Fruit fly (Drosophila melanogaster) whole organism, adult: ENCODE measurements around the gene bora.

ENCODE experiments used
- CG11617 ChIP-seq: fragments of 200-800 bp; sonication (Bioruptor generic); optimal IDR thresholded peaks from 2 replicates; lab custom pipeline; 2017; ENCODE audit warnings: mild to moderate bottlenecking, missing biosample characterization, missing genetic modification reagents, missing genetic modification characterization
- CG12768 ChIP-seq: fragments of 200-800 bp; sonication (Bioruptor generic); optimal IDR thresholded peaks from 2 replicates; lab custom pipeline; 2017; ENCODE audit warnings: missing biosample characterization, missing genetic modification characterization, mild to moderate bottlenecking, moderate library complexity, missing genetic modification reagents
- CG14711 ChIP-seq: fragments of 200-800 bp; sonication (Bioruptor generic); optimal IDR thresholded peaks from 2 replicates; lab custom pipeline; 2018; ENCODE audit warnings: missing biosample characterization, mild to moderate bottlenecking, missing genetic modification characterization, moderate library complexity
- CG1620 ChIP-seq: fragments of 200-800 bp; sonication (Bioruptor generic); optimal IDR thresholded peaks from 2 replicates; lab custom pipeline; 2016; ENCODE audit warnings: missing biosample characterization, missing genetic modification characterization
- CG7101 ChIP-seq: fragments of 200-800 bp; sonication (Bioruptor generic); optimal IDR thresholded peaks from 2 replicates; lab custom pipeline; 2018; ENCODE audit warnings: missing biosample characterization, mild to moderate bottlenecking, missing genetic modification characterization, moderate library complexity
- Clk ChIP-seq: fragments of 200-800 bp; sonication (Bioruptor generic); optimal IDR thresholded peaks from 2 replicates; lab custom pipeline; 2017; ENCODE audit warnings: missing biosample characterization, missing genetic modification characterization
- Crg-1 ChIP-seq: fragments of 200-800 bp; sonication (Bioruptor generic); optimal IDR thresholded peaks from 2 replicates; lab custom pipeline; 2016; ENCODE audit warnings: missing biosample characterization, missing genetic modification characterization
- Hr96 ChIP-seq: fragments of 200-800 bp; sonication (Bioruptor generic); optimal IDR thresholded peaks from 2 replicates; lab custom pipeline; 2016; ENCODE audit warnings: missing biosample characterization, missing genetic modification characterization
- Mnt ChIP-seq: fragments of 200-800 bp; sonication (Bioruptor generic); optimal IDR thresholded peaks from 2 replicates; lab custom pipeline; 2016; ENCODE audit warnings: missing biosample characterization, mild to moderate bottlenecking, missing genetic modification characterization
- cnc ChIP-seq, 2 experiments: fragments of >200 bp; optimal IDR thresholded peaks; 2 replicates each; lab custom pipeline; 2017
- kay ChIP-seq: fragments of 200-800 bp; sonication (Bioruptor generic); peaks from one replicate; lab custom pipeline; 2016; ENCODE audit warnings: missing biosample characterization, missing genetic modification characterization, borderline replicate concordance
- ovo ChIP-seq: fragments of 200-800 bp; sonication (Bioruptor generic); optimal IDR thresholded peaks from 2 replicates; lab custom pipeline; 2016; ENCODE audit warnings: missing biosample characterization, missing genetic modification characterization
- pad ChIP-seq: fragments of 200-800 bp; sonication (Bioruptor generic); optimal IDR thresholded peaks from 3 replicates; lab custom pipeline; 2017; ENCODE audit warnings: missing biosample characterization, missing genetic modification characterization, mild to moderate bottlenecking, moderate library complexity, missing genetic modification reagents
- tj ChIP-seq: fragments of 200-800 bp; sonication (Bioruptor generic); optimal IDR thresholded peaks from 3 replicates; lab custom pipeline; 2017; ENCODE audit warnings: missing biosample characterization, mild to moderate bottlenecking, missing genetic modification characterization, moderate library complexity

- no peak for TF ChIP-seq CG11617 (GFP tag; lab: Kevin White, UChicago)
- TF ChIP-seq tj (GFP tag; lab: Kevin White, UChicago): no peak
- no peak for TF ChIP-seq Clk (GFP tag; lab: Kevin White, UChicago)
- TF ChIP-seq Hr96 (GFP tag; lab: Kevin White, UChicago): no peak
- no peak for TF ChIP-seq kay (GFP tag; lab: Kevin White, UChicago)
- TF ChIP-seq Crg-1 (GFP tag; lab: Kevin White, UChicago): no peak
- no peak for TF ChIP-seq pad (GFP tag; lab: Kevin White, UChicago)
- no peak for TF ChIP-seq Mnt (GFP tag; lab: Kevin White, UChicago)
- no peak for TF ChIP-seq CG14711 (tag; lab: Kevin White, UChicago)
- no peak for TF ChIP-seq cnc (optimal IDR thresholded peaks at IDR 0.05; lab: Kevin White, UChicago)
- no peak for TF ChIP-seq ovo (GFP tag; lab: Kevin White, UChicago)
- no peak for TF ChIP-seq CG7101 (tag; lab: Kevin White, UChicago)
- TF ChIP-seq CG1620 (GFP tag; lab: Kevin White, UChicago): no peak
- no peak for TF ChIP-seq CG12768 (GFP tag; lab: Kevin White, UChicago)
Observed at dm6 chr3L:18665594-18665993, 43.1 kb downstream of the bora start.
